Worm (Caenorhabditis elegans) whole organism, midembryonic: Measurements from ENCODE around the gene sams-4.

Experiments used
- T22C8.4 ChIP-seq: fragments of 200-800 bp; sonication (Bioruptor generic); IDR thresholded peaks from 2 replicates; pipeline ENCODE4 v1.3.6; 2022; ENCODE audit warnings: missing genetic modification characterization, missing compliant biosample characterization
- klf-2 ChIP-seq: fragments of 200-800 bp; sonication (Bioruptor generic); conservative IDR thresholded peaks from 2 replicates; pipeline ENCODE4 v1.3.6; 2022; ENCODE audit warnings: missing genetic modification reagents, missing genetic modification characterization, missing compliant biosample characterization
- tab-1 ChIP-seq: fragments of 200-800 bp; sonication (Bioruptor generic); IDR thresholded peaks from 2 replicates; pipeline ENCODE4 v1.3.6; 2022; ENCODE audit warnings: missing genetic modification characterization, missing compliant biosample characterization
- ztf-29 ChIP-seq: fragments of 200-800 bp; sonication (Bioruptor generic); IDR thresholded peaks from 2 replicates; pipeline ENCODE4 v1.3.6; 2022; ENCODE audit warnings: missing genetic modification reagents, missing genetic modification characterization, missing compliant biosample characterization

DNA sequence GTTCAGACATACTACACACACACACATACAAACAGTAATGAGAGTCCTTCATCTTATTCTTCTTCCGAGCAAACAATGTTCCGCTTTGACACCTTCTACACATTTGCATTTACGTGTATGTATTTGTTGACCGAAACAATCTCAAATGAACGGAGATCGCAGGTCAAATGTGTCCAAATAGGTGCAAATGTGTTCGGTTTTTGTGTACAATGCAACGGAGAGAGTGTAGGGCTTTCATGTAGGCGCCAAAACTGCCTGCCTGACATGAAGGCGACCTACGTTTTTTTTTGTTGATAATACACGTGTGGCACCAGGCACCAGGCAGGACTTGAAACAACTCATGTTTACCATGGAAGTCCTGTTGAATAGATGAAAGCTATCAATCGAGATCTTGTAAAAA, 10.8 kb upstream of the sams-4 start:
- no peak for TF ChIP-seq tab-1 (GFP tag; lab: Robert Waterston, UW)
- no peak for TF ChIP-seq T22C8.4 (GFP tag; lab: Robert Waterston, UW)
- TF ChIP-seq klf-2 (GFP tag; lab: Robert Waterston, UW): no peak
- TF ChIP-seq ztf-29 (GFP tag; lab: Robert Waterston, UW): no peak
